Fruit fly (Drosophila melanogaster) whole organism: Measurements from ENCODE around the gene CG32984.

Source experiments
- CG8478 ChIP-seq: fragments of >200 bp; optimal IDR thresholded peaks from 2 replicates; lab custom pipeline; 2018; ENCODE audit warnings: inconsistent platforms
- Dll ChIP-seq: fragments of >200 bp; optimal IDR thresholded peaks from 2 replicates; lab custom pipeline; 2017
- pan ChIP-seq: fragments of >200 bp; optimal IDR thresholded peaks from 2 replicates; lab custom pipeline; 2017
- psq ChIP-seq: fragments of >200 bp; optimal IDR thresholded peaks from 2 replicates; lab custom pipeline; 2017

DNA sequence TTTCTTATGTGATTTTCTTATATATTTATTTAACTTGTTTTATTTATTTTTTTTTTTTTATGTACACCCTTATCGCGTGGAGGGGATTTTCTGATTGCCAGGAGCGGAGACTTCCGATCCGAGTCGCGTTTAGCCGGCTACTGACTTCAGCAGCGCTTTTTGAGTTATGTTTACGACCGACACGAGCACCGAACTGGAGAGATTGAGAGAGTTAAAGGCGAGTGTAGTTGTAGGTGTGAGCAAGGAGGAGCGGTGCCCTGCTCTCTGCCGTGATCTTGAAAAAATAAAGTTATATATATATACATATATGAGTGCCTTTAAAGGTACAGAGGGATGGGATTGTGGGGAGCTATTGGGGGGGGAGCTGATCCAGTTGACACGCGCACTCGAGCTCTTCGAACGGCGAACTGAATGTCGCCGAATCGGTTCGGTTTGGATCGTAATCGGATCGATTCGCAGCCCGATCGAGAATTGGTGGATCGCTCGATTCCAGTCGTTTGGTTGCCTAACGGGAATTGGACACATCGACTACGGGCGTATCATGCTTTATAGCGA, 24.4 kb downstream of the CG32984 start, which contains the start of gene rost:
- TF ChIP-seq pan (lab: Kevin White, UChicago) = no peak
- TF ChIP-seq Dll (lab: Kevin White, UChicago) = no peak
- TF ChIP-seq psq = no peak
- TF ChIP-seq CG8478 = no peak
